Worm (Caenorhabditis elegans) whole organism, early embryonic: Measurements from ENCODE around the gene F46H5.11.
A peak's percentile ranks its signal among the peaks of the same experiment; 100 is the strongest.

Source experiments
- B0310.2 ChIP-seq: sonication (generic microtip); optimal IDR thresholded peaks from 2 replicates; lab custom pipeline; 2016; ENCODE audit warnings: mild to moderate bottlenecking, missing genetic modification characterization, missing compliant biosample characterization
- F13C5.2 ChIP-seq: sonication (generic microtip); optimal IDR thresholded peaks from 2 replicates; lab custom pipeline; 2017; ENCODE audit warnings: mild to moderate bottlenecking, missing genetic modification characterization, inconsistent platforms, missing compliant biosample characterization
- ama-1 ChIP-seq: fragments of 150-350 bp; optimal IDR thresholded peaks from 2 replicates; lab custom pipeline; 2014
- ceh-13 ChIP-seq: fragments of 200-800 bp; sonication (Bioruptor generic); optimal IDR thresholded peaks from 2 replicates; lab custom pipeline; 2018; ENCODE audit warnings: mild to moderate bottlenecking, missing genetic modification characterization, missing compliant biosample characterization
- ceh-36 ChIP-seq: sonication (generic microtip); optimal IDR thresholded peaks from 2 replicates; lab custom pipeline; 2016; ENCODE audit warnings: missing genetic modification characterization, inconsistent platforms, missing compliant biosample characterization
- ets-7 ChIP-seq: sonication (generic microtip); optimal IDR thresholded peaks from 2 replicates; lab custom pipeline; 2016; ENCODE audit warnings: missing genotype, missing genetic modification characterization, missing compliant biosample characterization
- flt-1 ChIP-seq: fragments of 200-800 bp; sonication (Bioruptor generic); IDR thresholded peaks from 2 replicates; pipeline ENCODE4 v1.3.6; 2022; ENCODE audit warnings: missing genetic modification characterization, missing compliant biosample characterization
- hmbx-1 ChIP-seq: sonication (generic microtip); optimal IDR thresholded peaks from 2 replicates; lab custom pipeline; 2016; ENCODE audit warnings: mild to moderate bottlenecking, missing genetic modification characterization, missing compliant biosample characterization
- hmg-4 ChIP-seq: fragments of 200-800 bp; sonication (Bioruptor generic); optimal IDR thresholded peaks from 2 replicates; lab custom pipeline; 2018; ENCODE audit warnings: mild to moderate bottlenecking, missing genetic modification characterization, missing compliant biosample characterization
- hnd-1 ChIP-seq: sonication (generic microtip); optimal IDR thresholded peaks from 2 replicates; lab custom pipeline; 2016; ENCODE audit warnings: missing genetic modification characterization, missing compliant biosample characterization
- pes-1 ChIP-seq: fragments of 200-800 bp; sonication (Bioruptor generic); IDR thresholded peaks from 2 replicates; pipeline ENCODE4 v1.3.6; 2022; ENCODE audit warnings: missing genetic modification reagents, missing genetic modification characterization, missing compliant biosample characterization
- sea-1 ChIP-seq: fragments of 200-800 bp; sonication (Bioruptor generic); conservative IDR thresholded peaks from 2 replicates; pipeline ENCODE4 v1.3.6; 2022; ENCODE audit warnings: missing genetic modification characterization, missing compliant biosample characterization
- tbx-37 ChIP-seq: fragments of 200-800 bp; sonication (Bioruptor generic); conservative IDR thresholded peaks from 2 replicates; pipeline ENCODE4 v1.3.6; 2022; ENCODE audit warnings: missing genetic modification reagents, missing genetic modification characterization, missing compliant biosample characterization
- tra-4 ChIP-seq: sonication (generic microtip); optimal IDR thresholded peaks from 2 replicates; lab custom pipeline; 2017; ENCODE audit warnings: missing genetic modification characterization, missing compliant biosample characterization

- TF ChIP-seq B0310.2 = no peak
- TF ChIP-seq pes-1 = no peak
- 0 out of 2 replicates have a peak, but pooled peaks have one; percentile 1 for TF ChIP-seq sea-1 (GFP tag; lab: Robert Waterston, UW)
- TF ChIP-seq flt-1 = no peak
- TF ChIP-seq hmg-4 (GFP tag; lab: Kevin White, UChicago) = no peak
- TF ChIP-seq ets-7 (tag; lab: Kevin White, UChicago) = no peak
- no peak for TF ChIP-seq ama-1 (lab: Kevin White, UChicago)
- TF ChIP-seq tbx-37 (GFP tag; lab: Robert Waterston, UW) = no peak
- no peak for TF ChIP-seq ceh-13
- no peak for TF ChIP-seq tra-4 (tag; lab: Kevin White, UChicago)
- no peak for TF ChIP-seq F13C5.2 (tag; lab: Kevin White, UChicago)
- TF ChIP-seq hnd-1 (tag; lab: Kevin White, UChicago) = no peak
- no peak for TF ChIP-seq hmbx-1 (tag; lab: Kevin White, UChicago)
- no peak for TF ChIP-seq ceh-36 (tag; lab: Kevin White, UChicago)
Observed at ce11 chrX:7265348-7265747, 6.5 kb downstream of the F46H5.11 start, which contains the start of gene F46H5.2.
